Worm (Caenorhabditis elegans): ENCODE measurements around the gene fbxa-38.

DNA sequence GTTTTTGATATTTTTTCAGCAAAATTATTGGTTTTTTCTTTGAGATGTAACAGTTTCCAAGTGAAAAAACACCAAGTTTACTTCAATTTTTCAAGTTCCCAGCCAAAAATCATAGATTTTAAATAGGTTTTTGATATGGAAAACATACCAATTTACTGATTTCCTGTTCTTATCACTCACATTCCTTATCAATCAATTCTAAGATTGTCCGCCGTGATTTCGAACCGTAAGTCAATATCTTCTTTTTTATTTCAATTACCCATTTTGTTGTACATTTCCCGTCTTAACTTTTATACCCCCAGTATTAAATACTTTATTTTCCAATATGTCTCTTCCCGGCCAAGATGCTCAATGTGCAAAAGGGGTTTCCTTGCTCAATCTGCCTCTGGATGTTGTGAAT is at the start of gene fbxa-38:
- TF ChIP-seq lin-39 (tag; optimal IDR thresholded peaks at IDR 0.05) (no peak), nhr-23 (tag; optimal IDR thresholded peaks at IDR 0.05) (no peak), alr-1 (tag; optimal IDR thresholded peaks at IDR 0.05) (no peak), ama-1 (optimal IDR thresholded peaks at IDR 0.05) (no peak), ztf-11 (tag; optimal IDR thresholded peaks at IDR 0.05) (no peak), zag-1 (tag; optimal IDR thresholded peaks at IDR 0.05) (no peak), ceh-82 (tag; optimal IDR thresholded peaks at IDR 0.05) (no peak), nhr-11 (tag; optimal IDR thresholded peaks at IDR 0.05) (no peak), lsy-2 (tag; optimal IDR thresholded peaks at IDR 0.05) (no peak)
